Worm (Caenorhabditis elegans) whole organism, young adult: ENCODE measurements around the gene arr-1.

Source experiments
- F37B4.10 ChIP-seq: fragments of 200-800 bp; sonication (Bioruptor generic); IDR thresholded peaks from 2 replicates; pipeline ENCODE4 v1.3.6; 2022; ENCODE audit warnings: missing genetic modification characterization, missing compliant biosample characterization
- lin-54 ChIP-seq: fragments of 200-800 bp; sonication (Bioruptor generic); optimal IDR thresholded peaks from 2 replicates; lab custom pipeline; 2018; ENCODE audit warnings: mild to moderate bottlenecking, missing genetic modification characterization, missing compliant biosample characterization
- rcor-1 ChIP-seq: fragments of 200-800 bp; sonication (Bioruptor generic); IDR thresholded peaks from 2 replicates; pipeline ENCODE4 v1.3.6; 2022; ENCODE audit warnings: missing genetic modification reagents, missing genetic modification characterization, missing compliant biosample characterization

DNA sequence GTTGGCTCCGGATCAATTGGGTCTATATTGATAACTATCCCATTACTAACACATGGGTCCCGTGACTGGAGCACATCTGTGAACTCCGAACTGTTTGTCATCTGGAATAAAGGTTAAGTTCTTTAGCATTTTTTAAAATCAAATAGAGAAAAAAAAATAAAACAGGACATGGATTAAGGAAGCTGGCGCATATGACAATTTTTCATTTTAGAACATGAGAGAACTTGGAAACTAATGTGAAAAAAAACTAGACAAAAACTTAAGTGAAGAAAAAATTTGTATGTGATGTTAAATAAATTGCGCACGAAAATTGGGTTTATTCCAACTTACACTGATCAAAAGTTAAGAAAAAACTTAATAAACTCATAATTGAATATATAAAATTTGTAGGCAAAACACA, 1.8 kb upstream of the arr-1 start, which contains the start of gene sms-2:
- TF ChIP-seq rcor-1 (GFP tag; lab: Robert Waterston, UW) (no peak), F37B4.10 (no peak), lin-54 (GFP tag; lab: Kevin White, UChicago) (no peak)
